Worm (Caenorhabditis elegans) whole organism, midembryonic: ENCODE results near the gene T02C1.2.

Source experiments
- T22C8.4 ChIP-seq: fragments of 200-800 bp; sonication (Bioruptor generic); IDR thresholded peaks from 2 replicates; pipeline ENCODE4 v1.3.6; 2022; ENCODE audit warnings: missing genetic modification characterization, missing compliant biosample characterization
- cog-1 ChIP-seq: sonication (generic microtip); optimal IDR thresholded peaks from 2 replicates; lab custom pipeline; 2016; ENCODE audit warnings: missing genetic modification characterization, missing compliant biosample characterization
- flt-1 ChIP-seq: fragments of 200-800 bp; sonication (Bioruptor generic); IDR thresholded peaks from 2 replicates; pipeline ENCODE4 v1.3.6; 2022; ENCODE audit warnings: missing genetic modification characterization, missing compliant biosample characterization
- klf-2 ChIP-seq: fragments of 200-800 bp; sonication (Bioruptor generic); conservative IDR thresholded peaks from 2 replicates; pipeline ENCODE4 v1.3.6; 2022; ENCODE audit warnings: missing genetic modification reagents, missing genetic modification characterization, missing compliant biosample characterization
- med-1 ChIP-seq: sonication (generic microtip); optimal IDR thresholded peaks from 2 replicates; lab custom pipeline; 2017; ENCODE audit warnings: missing genetic modification characterization, mild to moderate bottlenecking, missing compliant biosample characterization, antibody characterized with exemption, missing genetic modification reagents; ENCODE audit not compliant: insufficient read depth
- ref-1 ChIP-seq: fragments of 200-800 bp; sonication (Bioruptor generic); conservative IDR thresholded peaks from 2 replicates; pipeline ENCODE4 v1.3.6; 2022; ENCODE audit warnings: missing genetic modification reagents, missing genetic modification characterization, missing compliant biosample characterization
- tab-1 ChIP-seq: fragments of 200-800 bp; sonication (Bioruptor generic); IDR thresholded peaks from 2 replicates; pipeline ENCODE4 v1.3.6; 2022; ENCODE audit warnings: missing genetic modification characterization, missing compliant biosample characterization
- ztf-23 ChIP-seq: fragments of 200-800 bp; sonication (Bioruptor generic); IDR thresholded peaks from 2 replicates; pipeline ENCODE4 v1.3.6; 2022; ENCODE audit warnings: missing genetic modification reagents, missing genetic modification characterization, missing compliant biosample characterization
- ztf-29 ChIP-seq: fragments of 200-800 bp; sonication (Bioruptor generic); IDR thresholded peaks from 2 replicates; pipeline ENCODE4 v1.3.6; 2022; ENCODE audit warnings: missing genetic modification reagents, missing genetic modification characterization, missing compliant biosample characterization

T02C1.2 gene

DNA sequence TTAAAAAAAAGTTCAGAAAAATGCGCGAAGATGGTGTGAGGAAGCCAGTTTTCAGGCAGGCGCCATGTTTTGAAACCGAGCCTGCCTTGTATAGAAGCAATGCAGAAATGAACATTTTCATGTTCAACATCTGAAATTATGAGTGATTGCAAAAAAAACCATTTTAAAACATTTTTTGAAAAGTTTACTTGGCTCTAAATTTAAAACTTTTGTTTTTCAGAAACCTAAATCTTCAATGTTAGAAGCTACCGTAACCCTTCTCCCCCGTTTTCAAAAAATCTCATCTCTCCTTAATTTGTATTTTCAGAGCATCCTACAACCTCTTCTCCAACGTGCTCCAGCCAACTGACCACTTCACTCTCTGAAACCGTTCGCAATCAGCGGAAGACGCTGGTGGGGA lies 30.7 kb downstream of the T02C1.2 start, which contains the start of gene fozi-1:
fozi-1 (plus strand) TSS at position 301 of the 400 bp plus-strand sequence.
- TF ChIP-seq ztf-29 (GFP tag; lab: Robert Waterston, UW) (no peak), med-1 (GFP tag; lab: Kevin White, UChicago) (no peak), klf-2 (GFP tag; lab: Robert Waterston, UW) (no peak), T22C8.4 (GFP tag; lab: Robert Waterston, UW) (no peak), tab-1 (GFP tag; lab: Robert Waterston, UW) (no peak), ztf-23 (GFP tag; lab: Robert Waterston, UW) (no peak), cog-1 (tag; lab: Kevin White, UChicago) (no peak), ref-1 (GFP tag; lab: Robert Waterston, UW) (no peak), flt-1 (GFP tag; lab: Robert Waterston, UW) (no peak)

DNA sequence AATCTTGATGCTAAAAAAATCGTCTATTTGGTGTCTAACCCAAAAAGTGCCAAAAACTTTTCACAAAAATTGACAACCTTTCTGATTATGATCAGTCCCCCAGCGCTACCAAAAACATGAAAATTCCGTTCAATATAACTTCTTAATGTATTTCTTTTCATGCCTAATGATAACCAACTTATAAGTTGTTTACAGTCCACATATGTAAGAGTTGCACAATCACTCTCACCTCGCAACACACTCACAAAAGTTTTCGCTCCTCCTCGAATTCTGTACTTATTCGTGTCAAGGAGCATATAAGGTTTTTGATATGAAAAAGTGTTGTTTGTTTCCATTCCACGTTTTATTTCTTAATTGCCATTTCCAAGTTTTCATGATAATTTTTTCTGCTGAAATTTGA lies 37.7 kb downstream of the T02C1.2 start:
- TF ChIP-seq med-1 (GFP tag; lab: Kevin White, UChicago), result no peak
- no peak for TF ChIP-seq flt-1 (GFP tag; lab: Robert Waterston, UW)
- TF ChIP-seq ref-1 (GFP tag; lab: Robert Waterston, UW), result no peak

DNA sequence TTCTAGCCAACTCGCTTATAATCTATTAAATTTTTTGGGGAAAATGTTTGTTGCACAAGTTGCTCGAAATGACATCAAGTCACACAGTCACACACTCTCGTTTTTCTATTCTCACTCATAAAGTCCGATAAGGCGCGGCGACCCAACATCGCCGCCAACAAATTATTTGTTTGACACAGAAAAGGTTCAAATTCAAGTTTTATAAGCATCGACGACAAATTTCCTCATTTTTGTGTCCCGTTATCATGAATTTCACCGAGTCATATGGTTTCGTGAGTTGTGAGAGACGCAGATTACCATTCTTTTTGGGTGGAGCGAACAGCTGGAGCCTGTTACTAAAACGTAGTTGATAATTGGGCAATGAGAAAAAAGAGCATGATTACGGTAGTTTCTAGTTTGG lies 39.0 kb downstream of the T02C1.2 start:
- no peak for TF ChIP-seq ztf-29 (GFP tag; lab: Robert Waterston, UW)
- TF ChIP-seq klf-2 (GFP tag; lab: Robert Waterston, UW), result no peak
- no peak for TF ChIP-seq flt-1 (GFP tag; lab: Robert Waterston, UW)
- no peak for TF ChIP-seq cog-1 (tag; lab: Kevin White, UChicago)
- no peak for TF ChIP-seq T22C8.4 (GFP tag; lab: Robert Waterston, UW)
- TF ChIP-seq tab-1 (GFP tag; lab: Robert Waterston, UW), result no peak
- no peak for TF ChIP-seq ztf-23 (GFP tag; lab: Robert Waterston, UW)
- no peak for TF ChIP-seq ref-1 (GFP tag; lab: Robert Waterston, UW)
- no peak for TF ChIP-seq med-1 (GFP tag; lab: Kevin White, UChicago)

DNA sequence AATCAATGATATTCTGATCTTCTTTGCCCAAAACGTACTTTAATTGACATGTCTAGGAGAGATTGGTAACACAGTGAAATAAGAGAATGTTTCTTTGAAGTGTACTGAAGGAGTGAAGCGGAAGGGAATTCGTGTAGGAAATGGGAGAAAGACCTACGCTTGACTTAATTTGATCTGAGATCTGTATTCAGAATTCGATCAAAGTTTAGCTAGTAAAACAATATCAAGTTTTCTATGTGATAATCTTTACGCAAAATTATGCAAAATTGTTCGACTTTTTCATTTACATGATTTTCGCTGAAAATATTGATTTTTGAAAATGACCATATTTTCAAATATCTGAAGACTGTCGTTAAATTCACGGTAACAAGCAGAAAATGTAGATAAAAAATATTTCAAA lies 46.5 kb downstream of the T02C1.2 start, which contains the start of gene K01B6.4:
K01B6.4 (minus strand) TSS at position 101 of the 400 bp plus-strand sequence.
- TF ChIP-seq tab-1 (GFP tag; lab: Robert Waterston, UW) (no peak), T22C8.4 (GFP tag; lab: Robert Waterston, UW) (no peak), ztf-29 (GFP tag; lab: Robert Waterston, UW) (no peak), flt-1 (GFP tag; lab: Robert Waterston, UW) (no peak), ztf-23 (GFP tag; lab: Robert Waterston, UW) (no peak), ref-1 (GFP tag; lab: Robert Waterston, UW) (no peak), med-1 (GFP tag; lab: Kevin White, UChicago) (no peak), cog-1 (tag; lab: Kevin White, UChicago) (no peak), klf-2 (GFP tag; lab: Robert Waterston, UW) (no peak)

DNA sequence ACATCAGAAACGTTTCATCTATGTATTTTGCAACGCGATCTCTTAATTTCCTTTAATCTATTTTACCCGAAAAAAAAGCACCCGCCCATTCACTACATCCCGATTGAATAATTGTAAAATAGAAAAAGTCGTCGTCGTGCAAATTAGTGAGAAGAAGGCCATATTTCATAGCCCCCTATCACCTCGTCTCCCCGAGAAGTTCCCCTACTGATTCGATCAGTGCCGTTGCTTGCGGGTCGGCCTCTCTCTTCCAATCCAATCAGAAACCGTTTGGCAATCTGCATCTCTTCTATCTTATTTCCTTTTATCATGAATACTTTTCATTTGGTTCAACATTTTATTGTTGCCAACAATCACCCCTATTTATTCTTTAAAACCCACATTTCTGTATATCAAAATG lies 48.3 kb downstream of the T02C1.2 start:
- TF ChIP-seq ztf-23 (GFP tag; lab: Robert Waterston, UW) (no peak), cog-1 (tag; lab: Kevin White, UChicago) (no peak), ztf-29 (GFP tag; lab: Robert Waterston, UW) (no peak), tab-1 (GFP tag; lab: Robert Waterston, UW) (no peak), klf-2 (GFP tag; lab: Robert Waterston, UW) (no peak), ref-1 (GFP tag; lab: Robert Waterston, UW) (no peak), T22C8.4 (GFP tag; lab: Robert Waterston, UW) (no peak), flt-1 (GFP tag; lab: Robert Waterston, UW) (no peak), med-1 (GFP tag; lab: Kevin White, UChicago) (no peak)

DNA sequence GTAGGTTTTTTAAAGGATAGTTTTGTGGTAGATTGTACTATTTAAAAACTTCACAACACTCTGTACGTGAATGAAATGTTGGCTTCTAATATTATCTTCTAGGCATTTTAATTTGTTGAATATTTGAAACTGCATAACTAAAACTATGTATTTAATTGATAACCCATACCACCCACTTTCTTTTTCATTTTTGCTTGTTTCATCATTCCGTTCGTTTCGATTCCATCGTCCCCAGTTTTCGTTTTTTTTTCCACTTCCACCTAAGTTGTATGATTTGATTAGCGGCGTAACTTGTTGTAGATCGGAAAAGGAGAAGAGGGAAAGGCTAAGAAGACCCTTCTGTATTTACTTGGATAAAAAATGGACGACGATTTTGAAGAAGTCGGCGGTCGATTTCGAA lies 49.1 kb downstream of the T02C1.2 start, which contains the start of gene K01B6.3:
K01B6.3 (plus strand) TSS at position 301 of the 400 bp plus-strand sequence.
- TF ChIP-seq med-1 (GFP tag; lab: Kevin White, UChicago), result no peak
- no peak for TF ChIP-seq T22C8.4 (GFP tag; lab: Robert Waterston, UW)
- no peak for TF ChIP-seq cog-1 (tag; lab: Kevin White, UChicago)
- no peak for TF ChIP-seq klf-2 (GFP tag; lab: Robert Waterston, UW)
- TF ChIP-seq ztf-29 (GFP tag; lab: Robert Waterston, UW), result no peak

DNA sequence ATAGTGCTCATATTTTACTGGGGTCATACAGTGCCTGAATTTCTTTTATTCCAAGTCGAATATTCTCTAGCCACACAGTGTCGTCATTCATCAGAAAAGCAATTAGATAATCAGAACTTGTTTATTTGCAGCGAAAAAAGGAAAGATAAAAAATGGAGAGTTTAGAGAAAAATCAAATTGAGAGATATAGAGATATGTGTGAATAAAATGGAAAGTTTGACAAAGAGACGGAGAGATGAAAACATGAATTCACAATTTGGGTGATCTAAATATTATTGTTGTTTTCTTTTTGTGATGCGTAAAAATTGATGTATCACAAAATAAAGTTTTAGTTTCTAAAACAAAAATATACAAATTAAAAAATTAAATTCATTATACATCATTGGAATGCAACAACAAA lies 49.8 kb downstream of the T02C1.2 start:
- TF ChIP-seq cog-1 (tag; lab: Kevin White, UChicago) (no peak), tab-1 (GFP tag; lab: Robert Waterston, UW) (no peak), flt-1 (GFP tag; lab: Robert Waterston, UW) (no peak), klf-2 (GFP tag; lab: Robert Waterston, UW) (no peak), med-1 (GFP tag; lab: Kevin White, UChicago) (no peak), ref-1 (GFP tag; lab: Robert Waterston, UW) (no peak), T22C8.4 (GFP tag; lab: Robert Waterston, UW) (no peak), ztf-23 (GFP tag; lab: Robert Waterston, UW) (no peak), ztf-29 (GFP tag; lab: Robert Waterston, UW) (no peak)
